Worm (Caenorhabditis elegans): Measurements from ENCODE around the gene F43G6.17.

ce11 chrII:11839116-11839515 is 36.6 kb downstream of the F43G6.17 start:
- no peak for TF ChIP-seq W03F9.2 (tag; optimal IDR thresholded peaks at IDR 0.05)
- no peak for TF ChIP-seq him-1 (tag; optimal IDR thresholded peaks at IDR 0.05)
